Fruit fly (Drosophila melanogaster) whole organism, embryonic: ENCODE data around the gene Pdxk.
A peak's percentile ranks its signal among the peaks of the same experiment; 100 is the strongest.

Source experiments
- Atf-2 ChIP-seq: fragments of 200-800 bp; sonication (Bioruptor generic); optimal IDR thresholded peaks from 2 replicates; lab custom pipeline; 2016; ENCODE audit warnings: missing biosample characterization, missing genetic modification characterization
- B-H2 ChIP-seq: fragments of 200-800 bp; sonication (Bioruptor generic); optimal IDR thresholded peaks from 2 replicates; lab custom pipeline; 2018; ENCODE audit warnings: missing biosample characterization, mild to moderate bottlenecking, missing genetic modification characterization
- Bdp1 ChIP-seq: fragments of 200-800 bp; sonication (Bioruptor generic); optimal IDR thresholded peaks from 3 replicates; lab custom pipeline; 2016; ENCODE audit warnings: missing biosample characterization, missing genetic modification characterization
- CG10274 ChIP-seq: fragments of 200-800 bp; sonication (Bioruptor generic); optimal IDR thresholded peaks from 3 replicates; lab custom pipeline; 2017; ENCODE audit warnings: missing biosample characterization, mild to moderate bottlenecking, missing genetic modification characterization
- CG11085 ChIP-seq: fragments of 200-800 bp; sonication (Bioruptor generic); IDR thresholded peaks from 2 replicates; pipeline ENCODE4 v1.3.6; 2022; ENCODE audit warnings: missing biosample characterization, missing genetic modification characterization
- CG11247 ChIP-seq: fragments of 200-800 bp; sonication (Bioruptor generic); IDR thresholded peaks from 2 replicates; pipeline ENCODE4 v1.3.6; 2022; ENCODE audit warnings: missing biosample characterization, missing genetic modification characterization
- CG12071 ChIP-seq: fragments of 200-800 bp; sonication (Bioruptor generic); optimal IDR thresholded peaks from 3 replicates; lab custom pipeline; 2018; ENCODE audit warnings: missing biosample characterization, mild to moderate bottlenecking, missing genetic modification characterization
- CG12744 ChIP-seq: fragments of 200-800 bp; sonication (Bioruptor generic); optimal IDR thresholded peaks from 2 replicates; lab custom pipeline; 2016; ENCODE audit warnings: missing biosample characterization, missing genetic modification characterization
- CG12942 ChIP-seq: fragments of 200-800 bp; sonication (Bioruptor generic); optimal IDR thresholded peaks from 3 replicates; lab custom pipeline; 2016; ENCODE audit warnings: missing biosample characterization, missing genetic modification characterization
- CG13296 ChIP-seq: fragments of 200-800 bp; sonication (Bioruptor generic); optimal IDR thresholded peaks from 3 replicates; lab custom pipeline; 2018; ENCODE audit warnings: missing biosample characterization, mild to moderate bottlenecking, missing genetic modification characterization
- CG15601 ChIP-seq: fragments of 200-800 bp; sonication (Bioruptor generic); optimal IDR thresholded peaks from 3 replicates; lab custom pipeline; 2019; ENCODE audit warnings: missing biosample characterization, mild to moderate bottlenecking, missing genetic modification characterization, moderate library complexity
- CG17186 ChIP-seq: fragments of 200-800 bp; sonication (Bioruptor generic); optimal IDR thresholded peaks from 3 replicates; lab custom pipeline; 2017; ENCODE audit warnings: missing biosample characterization, missing genetic modification reagents, missing genetic modification characterization
- CG17385 ChIP-seq: fragments of 200-800 bp; sonication (Bioruptor generic); optimal IDR thresholded peaks from 3 replicates; lab custom pipeline; 2018; ENCODE audit warnings: missing biosample characterization, mild to moderate bottlenecking, missing genetic modification characterization
- CG17612 ChIP-seq: fragments of 200-800 bp; sonication (Bioruptor generic); IDR thresholded peaks from 2 replicates; pipeline ENCODE4 v1.3.6; 2022; ENCODE audit warnings: missing biosample characterization, missing genetic modification characterization
- CG30431 ChIP-seq: fragments of 200-800 bp; sonication (Bioruptor generic); optimal IDR thresholded peaks from 2 replicates; lab custom pipeline; 2017; ENCODE audit warnings: missing biosample characterization, missing genetic modification characterization
- CG31441 ChIP-seq: fragments of 200-800 bp; sonication (Bioruptor generic); IDR thresholded peaks from 2 replicates; pipeline ENCODE4 v1.3.6; 2022; ENCODE audit warnings: missing biosample characterization, missing genetic modification characterization
- CG3163 ChIP-seq: fragments of 200-800 bp; sonication (Bioruptor generic); optimal IDR thresholded peaks from 3 replicates; lab custom pipeline; 2016; ENCODE audit warnings: missing biosample characterization, missing genetic modification characterization
- CG4424 ChIP-seq: fragments of 200-800 bp; sonication (Bioruptor generic); optimal IDR thresholded peaks from 3 replicates; lab custom pipeline; 2016; ENCODE audit warnings: missing biosample characterization, missing genetic modification characterization
- CG6689 ChIP-seq: fragments of 200-800 bp; sonication (Bioruptor generic); IDR thresholded peaks from 2 replicates; pipeline ENCODE4 v1.3.6; 2022; ENCODE audit warnings: missing biosample characterization, missing genetic modification characterization
- CG6813 ChIP-seq: fragments of 200-800 bp; sonication (Bioruptor generic); optimal IDR thresholded peaks from 2 replicates; lab custom pipeline; 2017; ENCODE audit warnings: missing biosample characterization, missing genetic modification characterization, mild to moderate bottlenecking, moderate library complexity, missing genetic modification reagents
- CG8281 ChIP-seq: fragments of 200-800 bp; sonication (Bioruptor generic); optimal IDR thresholded peaks from 2 replicates; lab custom pipeline; 2018; ENCODE audit warnings: missing biosample characterization, mild to moderate bottlenecking, missing genetic modification characterization, moderate library complexity
- CG8478 ChIP-seq: fragments of >200 bp; optimal IDR thresholded peaks from 2 replicates; lab custom pipeline; 2018
- CG9727 ChIP-seq: fragments of 200-800 bp; sonication (Bioruptor generic); optimal IDR thresholded peaks from 3 replicates; lab custom pipeline; 2017; ENCODE audit warnings: missing biosample characterization, mild to moderate bottlenecking, missing genetic modification characterization
- CoRest ChIP-seq: fragments of 200-800 bp; sonication (Bioruptor generic); optimal IDR thresholded peaks from 3 replicates; lab custom pipeline; 2018; ENCODE audit warnings: missing biosample characterization, mild to moderate bottlenecking, missing genetic modification characterization, moderate library complexity
- D ChIP-seq, 2 experiments: fragments of 200-800 bp in 1 of 2; fragments of >200 bp in 1 of 2; sonication (Bioruptor generic) in 1 of 2; optimal IDR thresholded peaks; 2 replicates in 1 of 2; 3 replicates in 1 of 2; lab custom pipeline; 2017; ENCODE audit warnings: mild to moderate bottlenecking in 1 of 2, missing biosample characterization in 1 of 2, missing genetic modification characterization in 1 of 2, missing genetic modification reagents in 1 of 2
- Dll ChIP-seq: fragments of 200-800 bp; sonication (Bioruptor generic); IDR thresholded peaks from 4 replicates; pipeline ENCODE4 v1.3.6; 2022; ENCODE audit warnings: missing biosample characterization, missing genetic modification characterization; ENCODE audit not compliant: partially characterized antibody
- Fer2 ChIP-seq: fragments of 200-800 bp; sonication (Bioruptor generic); optimal IDR thresholded peaks from 2 replicates; lab custom pipeline; 2018; ENCODE audit warnings: missing biosample characterization, mild to moderate bottlenecking, missing genetic modification characterization, moderate library complexity
- Gug ChIP-seq: fragments of 200-800 bp; sonication (Bioruptor generic); IDR thresholded peaks from 4 replicates; pipeline ENCODE4 v1.3.6; 2022; ENCODE audit warnings: missing biosample characterization, missing genetic modification characterization
- Hmx ChIP-seq: fragments of 200-800 bp; sonication (Bioruptor generic); optimal IDR thresholded peaks from 2 replicates; lab custom pipeline; 2016; ENCODE audit warnings: missing biosample characterization, missing genetic modification characterization
- Mrtf ChIP-seq: fragments of 200-800 bp; sonication (Bioruptor generic); IDR thresholded peaks from 3 replicates; pipeline ENCODE4 v1.3.6; 2022; ENCODE audit warnings: missing biosample characterization, missing genetic modification characterization
- Opbp ChIP-seq: fragments of 200-800 bp; sonication (Bioruptor generic); IDR thresholded peaks from 3 replicates; pipeline ENCODE4 v1.3.6; 2022; ENCODE audit warnings: missing biosample characterization, missing genetic modification characterization; ENCODE audit not compliant: partially characterized antibody
- PHDP ChIP-seq: fragments of 200-800 bp; sonication (Bioruptor generic); optimal IDR thresholded peaks from 3 replicates; lab custom pipeline; 2018; ENCODE audit warnings: missing biosample characterization, mild to moderate bottlenecking, missing genetic modification characterization, moderate library complexity
- Ptx1 ChIP-seq: fragments of 200-800 bp; sonication (Bioruptor generic); IDR thresholded peaks from 2 replicates; pipeline ENCODE4 v1.3.6; 2022; ENCODE audit warnings: missing biosample characterization, missing genetic modification characterization
- Stat92E ChIP-seq, 3 experiments: fragments of >200 bp in 2 of 3; fragments of 200-800 bp in 1 of 3; sonication (Bioruptor generic) in 1 of 3; optimal IDR thresholded peaks; 2 replicates each; lab custom pipeline; 2017 to 2019; ENCODE audit warnings: missing biosample characterization in 3 of 3, missing genetic modification characterization in 3 of 3, mild to moderate bottlenecking in 1 of 3, moderate library complexity in 1 of 3
- TFAM ChIP-seq: fragments of 200-800 bp; sonication (Bioruptor generic); optimal IDR thresholded peaks from 2 replicates; lab custom pipeline; 2017; ENCODE audit warnings: missing biosample characterization, missing genetic modification characterization, inconsistent platforms
- abd-A ChIP-seq: fragments of 200-800 bp; sonication (Bioruptor generic); optimal IDR thresholded peaks from 3 replicates; lab custom pipeline; 2019; ENCODE audit warnings: missing biosample characterization, mild to moderate bottlenecking, missing genetic modification characterization, moderate library complexity
- al ChIP-seq: fragments of 200-800 bp; sonication (Bioruptor generic); IDR thresholded peaks from 2 replicates; pipeline ENCODE4 v1.3.6; 2022; ENCODE audit warnings: missing biosample characterization, missing genetic modification characterization
- ara ChIP-seq: fragments of 200-800 bp; sonication (Bioruptor generic); IDR thresholded peaks from 2 replicates; pipeline ENCODE4 v1.3.6; 2022; ENCODE audit warnings: missing biosample characterization, missing genetic modification characterization
- br ChIP-seq: fragments of >200 bp; optimal IDR thresholded peaks from 2 replicates; lab custom pipeline; 2017
- dmrt11E ChIP-seq: fragments of 200-800 bp; sonication (Bioruptor generic); optimal IDR thresholded peaks from 3 replicates; lab custom pipeline; 2018; ENCODE audit warnings: missing biosample characterization, mild to moderate bottlenecking, missing genetic modification characterization, moderate library complexity
- eve ChIP-seq, 2 experiments: fragments of >200 bp; optimal IDR thresholded peaks; 2 replicates each; lab custom pipeline; 2017; ENCODE audit warnings: missing biosample characterization in 2 of 2, missing genetic modification characterization in 2 of 2
- fd3F ChIP-seq: fragments of 200-800 bp; sonication (Bioruptor generic); optimal IDR thresholded peaks from 2 replicates; lab custom pipeline; 2018; ENCODE audit warnings: missing biosample characterization, mild to moderate bottlenecking, missing genetic modification characterization, moderate library complexity
- fu2 ChIP-seq: fragments of 200-800 bp; sonication (Bioruptor generic); optimal IDR thresholded peaks from 2 replicates; lab custom pipeline; 2016; ENCODE audit warnings: missing biosample characterization, missing genetic modification characterization
- kni ChIP-seq: fragments of 200-800 bp; sonication (Bioruptor generic); optimal IDR thresholded peaks from 3 replicates; lab custom pipeline; 2017; ENCODE audit warnings: mild to moderate bottlenecking, missing biosample characterization, missing genetic modification reagents, missing genetic modification characterization
- mld ChIP-seq: fragments of 200-800 bp; sonication (Bioruptor generic); IDR thresholded peaks from 3 replicates; pipeline ENCODE4 v1.3.6; 2022; ENCODE audit warnings: missing biosample characterization, missing genetic modification characterization; ENCODE audit not compliant: partially characterized antibody
- p53 ChIP-seq: fragments of 200-800 bp; sonication (Bioruptor generic); optimal IDR thresholded peaks from 2 replicates; lab custom pipeline; 2016; ENCODE audit warnings: missing biosample characterization, missing genetic modification characterization
- pnt ChIP-seq: fragments of 200-800 bp; sonication (Bioruptor generic); optimal IDR thresholded peaks from 3 replicates; lab custom pipeline; 2016; ENCODE audit warnings: missing biosample characterization, missing genetic modification characterization
- rib ChIP-seq: fragments of 200-800 bp; sonication (Bioruptor generic); IDR thresholded peaks from 2 replicates; pipeline ENCODE4 v1.3.6; 2022; ENCODE audit warnings: missing biosample characterization, missing genetic modification characterization
- shn ChIP-seq: fragments of 200-800 bp; sonication (Bioruptor generic); optimal IDR thresholded peaks from 3 replicates; lab custom pipeline; 2016; ENCODE audit warnings: missing biosample characterization, missing genetic modification characterization
- slp2 ChIP-seq: fragments of 200-800 bp; sonication (Bioruptor generic); optimal IDR thresholded peaks from 2 replicates; lab custom pipeline; 2016; ENCODE audit warnings: missing biosample characterization, missing genetic modification characterization
- tgo ChIP-seq: fragments of 200-800 bp; sonication (Bioruptor generic); IDR thresholded peaks from 3 replicates; pipeline ENCODE4 v1.3.6; 2022; ENCODE audit warnings: missing biosample characterization, missing genetic modification characterization

The Pdxk gene

DNA sequence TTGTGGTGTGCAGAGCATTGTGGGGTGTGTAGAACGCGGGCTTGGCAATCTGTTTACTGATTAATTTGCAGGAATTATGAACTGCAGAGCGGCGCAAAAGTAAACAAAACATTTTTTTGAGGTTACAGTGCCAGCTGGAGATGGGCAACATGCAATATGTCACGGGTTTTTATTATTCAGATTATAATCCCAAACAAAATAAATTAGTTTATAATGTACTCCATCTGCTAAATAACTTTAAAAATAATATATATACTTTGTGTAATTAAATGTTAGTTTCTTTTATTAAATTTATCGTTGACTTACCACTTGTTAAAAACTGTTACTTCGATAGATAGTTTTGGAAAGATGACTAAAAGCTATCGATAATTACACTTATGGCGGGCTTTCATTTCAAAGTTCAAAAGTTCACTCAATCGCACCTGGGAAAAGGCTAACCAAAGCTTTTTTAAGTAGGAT is 10.8 kb downstream of the Pdxk start, which contains the start of gene Fdx1 (continued):
- TF ChIP-seq TFAM (GFP tag; lab: Kevin White, UChicago): no peak
- peak; percentile 55 for TF ChIP-seq CoRest (tag; lab: Kevin White, UChicago)
- TF ChIP-seq Fer2 (tag; lab: Kevin White, UChicago): no peak
- no peak for TF ChIP-seq dmrt11E
- no peak for TF ChIP-seq pnt (GFP tag; lab: Kevin White, UChicago)
- TF ChIP-seq shn: no peak
- no peak for TF ChIP-seq abd-A (tag; lab: Kevin White, UChicago)
- TF ChIP-seq CG6689 (GFP tag; lab: Robert Waterston, UW): no peak
- no peak for TF ChIP-seq CG10274 (GFP tag; lab: Kevin White, UChicago)
- TF ChIP-seq PHDP: peak; percentile 31
- no peak for TF ChIP-seq CG8478 (lab: Kevin White, UChicago)
- TF ChIP-seq CG17612 (GFP tag; lab: Robert Waterston, UW): no peak
- peak; percentile 19 for TF ChIP-seq CG4424 (GFP tag; lab: Kevin White, UChicago)
- TF ChIP-seq B-H2 (GFP tag; lab: Kevin White, UChicago): peak; percentile 18
- TF ChIP-seq tgo: peak; percentile 28; the same call in 2 of the 3 replicates
- no peak for TF ChIP-seq Bdp1 (GFP tag; lab: Kevin White, UChicago)
- peak; percentile 48 for TF ChIP-seq CG13296 (GFP tag; lab: Kevin White, UChicago)
- TF ChIP-seq br (lab: Kevin White, UChicago): no peak
- TF ChIP-seq CG31441 (GFP tag; lab: Robert Waterston, UW): peak; percentile 52
- TF ChIP-seq CG9727 (GFP tag; lab: Kevin White, UChicago): no peak
- no peak for TF ChIP-seq CG11085 (GFP tag; lab: Robert Waterston, UW)
- no peak for TF ChIP-seq kni (GFP tag; lab: Kevin White, UChicago)
- TF ChIP-seq Hmx (GFP tag; lab: Kevin White, UChicago): no peak
- TF ChIP-seq CG3163 (GFP tag; lab: Kevin White, UChicago): no peak
- no peak for TF ChIP-seq CG12744
- no peak for TF ChIP-seq CG12071 (GFP tag; lab: Kevin White, UChicago)
- peak; percentile 80 for TF ChIP-seq Dll
- TF ChIP-seq rib (GFP tag; lab: Robert Waterston, UW): no peak
- peak; percentile 16 for TF ChIP-seq fd3F (GFP tag; lab: Kevin White, UChicago)
- no peak for TF ChIP-seq ara (GFP tag; lab: Robert Waterston, UW)
- peak; percentile 28 for TF ChIP-seq CG17385 (GFP tag; lab: Kevin White, UChicago)
- TF ChIP-seq eve (GFP tag; optimal IDR thresholded peaks at IDR 0.05; lab: Kevin White, UChicago): no peak
- TF ChIP-seq p53 (GFP tag; lab: Kevin White, UChicago): no peak
- no peak for TF ChIP-seq fu2
- TF ChIP-seq al: peak; percentile 12; the same call in 1 of the 2 replicates
- TF ChIP-seq CG12942 (GFP tag; lab: Kevin White, UChicago): no peak
- no peak; the same call in 3 of the 4 replicates for TF ChIP-seq Gug (GFP tag; lab: Robert Waterston, UW)
- no peak for TF ChIP-seq Atf-2 (GFP tag; lab: Kevin White, UChicago)
- no peak; the same call in 2 of the 3 replicates for TF ChIP-seq Opbp (GFP tag; lab: Robert Waterston, UW)
- TF ChIP-seq Mrtf: no peak
- TF ChIP-seq Ptx1 (GFP tag; lab: Robert Waterston, UW): peak; percentile 60
- TF ChIP-seq Stat92E (GFP tag; optimal IDR thresholded peaks at IDR 0.05; lab: Kevin White, UChicago): no peak
- no peak for TF ChIP-seq D (optimal IDR thresholded peaks at IDR 0.05; lab: Kevin White, UChicago)
- TF ChIP-seq D (GFP tag; optimal IDR thresholded peaks at IDR 0.05; lab: Kevin White, UChicago): no peak
- 0 out of 2 replicates have a peak, but pooled peaks have one; percentile 27 for TF ChIP-seq CG11247
- TF ChIP-seq CG17186 (GFP tag; lab: Kevin White, UChicago): no peak
- TF ChIP-seq mld (GFP tag; lab: Robert Waterston, UW): no peak
- TF ChIP-seq CG15601 (tag; lab: Kevin White, UChicago): peak; percentile 54
- TF ChIP-seq CG30431 (GFP tag; lab: Kevin White, UChicago): no peak
- no peak for TF ChIP-seq CG8281 (tag; lab: Kevin White, UChicago)
- no peak for TF ChIP-seq slp2 (GFP tag; lab: Kevin White, UChicago)
- TF ChIP-seq CG6813: no peak
